Worm (Caenorhabditis elegans) whole organism, L4/young adult: ENCODE measurements around the gene smcr-8.

ENCODE experiments used
- W03F9.2 ChIP-seq: fragments of 150-350 bp; optimal IDR thresholded peaks from 2 replicates; lab custom pipeline; 2014; ENCODE audit warnings: missing biosample characterization, missing genetic modification characterization
- him-1 ChIP-seq: sonication (generic microtip); optimal IDR thresholded peaks from 2 replicates; lab custom pipeline; 2016; ENCODE audit warnings: missing genotype, missing genetic modification reagents, missing genetic modification characterization, missing compliant biosample characterization

The smcr-8 gene

DNA sequence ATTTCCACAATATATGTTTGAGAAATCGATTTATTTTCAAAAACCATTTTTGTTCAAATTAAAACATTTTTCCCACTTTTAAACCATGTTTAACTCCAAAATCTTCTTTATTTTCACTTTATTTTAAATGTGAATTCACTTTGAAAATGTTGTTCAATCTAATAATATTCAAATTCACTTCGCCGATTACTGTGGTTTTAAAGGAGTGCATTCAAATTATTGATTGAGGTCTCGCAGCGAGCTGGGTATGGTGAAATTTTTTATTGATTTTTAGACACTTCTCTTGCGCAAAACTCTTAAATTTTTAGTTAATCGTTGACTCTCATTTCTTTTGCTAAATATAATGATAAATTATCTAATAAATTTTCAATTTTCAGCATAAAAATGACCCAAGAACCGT is 48.6 kb downstream of the smcr-8 start, which contains the start of gene C45G9.5:
TSS of gene C45G9.5 (plus strand) at position 378 of the 400 bp plus-strand sequence.
- TF ChIP-seq him-1 (tag; lab: Kevin White, UChicago) (no peak), W03F9.2 (tag; lab: Kevin White, UChicago) (no peak)
